Fruit fly (Drosophila melanogaster) whole organism, pupa: ENCODE measurements around the gene CG18731.

Source experiments
- CG10348 ChIP-seq: fragments of 200-800 bp; sonication (Bioruptor generic); IDR thresholded peaks from 2 replicates; pipeline ENCODE4 v1.3.6; 2022; ENCODE audit warnings: missing biosample characterization, missing genetic modification characterization
- CG12605 ChIP-seq: fragments of 200-800 bp; sonication (Bioruptor generic); IDR thresholded peaks from 2 replicates; pipeline ENCODE4 v1.3.6; 2022; ENCODE audit warnings: missing biosample characterization, missing genetic modification characterization
- CG13204 ChIP-seq: fragments of 200-800 bp; sonication (Bioruptor generic); optimal IDR thresholded peaks from 2 replicates; lab custom pipeline; 2018; ENCODE audit warnings: missing biosample characterization, mild to moderate bottlenecking, missing genetic modification characterization, moderate library complexity
- CG14655 ChIP-seq: fragments of 200-800 bp; sonication (Bioruptor generic); optimal IDR thresholded peaks from 3 replicates; lab custom pipeline; 2017; ENCODE audit warnings: mild to moderate bottlenecking, missing biosample characterization, missing genetic modification reagents, missing genetic modification characterization
- CG15710 ChIP-seq: fragments of 200-800 bp; sonication (Bioruptor generic); optimal IDR thresholded peaks from 2 replicates; lab custom pipeline; 2018; ENCODE audit warnings: missing biosample characterization, mild to moderate bottlenecking, missing genetic modification characterization, moderate library complexity
- CG17806 ChIP-seq: fragments of 200-800 bp; sonication (Bioruptor generic); optimal IDR thresholded peaks from 2 replicates; lab custom pipeline; 2018; ENCODE audit warnings: missing biosample characterization, mild to moderate bottlenecking, missing genetic modification characterization, moderate library complexity
- CG32121 ChIP-seq: fragments of 200-800 bp; sonication (Bioruptor generic); IDR thresholded peaks from 2 replicates; pipeline ENCODE4 v1.3.6; 2022; ENCODE audit warnings: missing biosample characterization, missing genetic modification characterization
- CG34367 ChIP-seq: fragments of 200-800 bp; sonication (Bioruptor generic); optimal IDR thresholded peaks from 2 replicates; lab custom pipeline; 2018; ENCODE audit warnings: missing biosample characterization, mild to moderate bottlenecking, missing genetic modification characterization
- CG4496 ChIP-seq: fragments of 200-800 bp; sonication (Bioruptor generic); IDR thresholded peaks from 3 replicates; pipeline ENCODE4 v1.3.6; 2022; ENCODE audit warnings: missing biosample characterization, missing genetic modification characterization
- CG8159 ChIP-seq: fragments of 200-800 bp; sonication (Bioruptor generic); optimal IDR thresholded peaks from 3 replicates; lab custom pipeline; 2018; ENCODE audit warnings: missing biosample characterization, mild to moderate bottlenecking, missing genetic modification characterization, moderate library complexity
- CG8301 ChIP-seq: fragments of 200-800 bp; sonication (Bioruptor generic); optimal IDR thresholded peaks from 2 replicates; lab custom pipeline; 2018; ENCODE audit warnings: missing biosample characterization, mild to moderate bottlenecking, missing genetic modification characterization
- CG9948 ChIP-seq: fragments of 200-800 bp; sonication (Bioruptor generic); optimal IDR thresholded peaks from 2 replicates; lab custom pipeline; 2018; ENCODE audit warnings: missing biosample characterization, mild to moderate bottlenecking, missing genetic modification characterization, moderate library complexity
- D1 ChIP-seq: fragments of 200-800 bp; sonication (Bioruptor generic); optimal IDR thresholded peaks from 2 replicates; lab custom pipeline; 2018; ENCODE audit warnings: missing biosample characterization, mild to moderate bottlenecking, missing genetic modification characterization, moderate library complexity
- EcR ChIP-seq: fragments of 200-800 bp; sonication (Bioruptor generic); optimal IDR thresholded peaks from 3 replicates; lab custom pipeline; 2019; ENCODE audit warnings: missing biosample characterization, missing genetic modification characterization, mild to moderate bottlenecking, moderate library complexity, missing genetic modification reagents
- Ets98B ChIP-seq: fragments of 200-800 bp; sonication (Bioruptor generic); IDR thresholded peaks from 2 replicates; pipeline ENCODE4 v1.3.6; 2022; ENCODE audit warnings: missing biosample characterization, missing genetic modification characterization
- Pif1A ChIP-seq: fragments of 200-800 bp; sonication (Bioruptor generic); optimal IDR thresholded peaks from 3 replicates; lab custom pipeline; 2016; ENCODE audit warnings: missing biosample characterization, missing genetic modification characterization
- Pif1B ChIP-seq: fragments of 200-800 bp; sonication (Bioruptor generic); optimal IDR thresholded peaks from 3 replicates; lab custom pipeline; 2016; ENCODE audit warnings: missing biosample characterization, missing genetic modification characterization
- Snoo ChIP-seq: fragments of 200-800 bp; sonication (Bioruptor generic); optimal IDR thresholded peaks from 3 replicates; lab custom pipeline; 2017; ENCODE audit warnings: missing biosample characterization, mild to moderate bottlenecking, missing genetic modification characterization, inconsistent platforms
- fd96Ca ChIP-seq: fragments of 200-800 bp; sonication (Bioruptor generic); IDR thresholded peaks from 3 replicates; pipeline ENCODE4 v1.3.6; 2022; ENCODE audit warnings: missing biosample characterization, missing genetic modification characterization
- gl ChIP-seq: fragments of 200-800 bp; sonication (Bioruptor generic); optimal IDR thresholded peaks from 2 replicates; lab custom pipeline; 2018; ENCODE audit warnings: missing biosample characterization, mild to moderate bottlenecking, missing genetic modification characterization
- rn ChIP-seq: fragments of 200-800 bp; sonication (Bioruptor generic); IDR thresholded peaks from 2 replicates; pipeline ENCODE4 v1.3.6; 2022; ENCODE audit warnings: missing biosample characterization, missing genetic modification characterization

CG18731 gene

dm6 chr3R:29696359-29696758 lies 28.5 kb upstream of the CG18731 start:
- no peak for TF ChIP-seq gl (tag; lab: Kevin White, UChicago)
- TF ChIP-seq CG34367, result no peak
- no peak for TF ChIP-seq CG4496 (GFP tag; lab: Robert Waterston, UW)
- no peak for TF ChIP-seq fd96Ca (GFP tag; lab: Robert Waterston, UW)
- TF ChIP-seq D1, result no peak
- TF ChIP-seq CG12605 (GFP tag; lab: Robert Waterston, UW), result no peak
- TF ChIP-seq EcR, result no peak
- TF ChIP-seq CG14655, result no peak
- TF ChIP-seq Snoo (tag; lab: Kevin White, UChicago), result no peak
- TF ChIP-seq CG9948 (tag; lab: Kevin White, UChicago), result no peak
- no peak for TF ChIP-seq CG8301 (tag; lab: Kevin White, UChicago)
- TF ChIP-seq rn (GFP tag; lab: Robert Waterston, UW), result no peak
- TF ChIP-seq CG13204, result no peak
- no peak for TF ChIP-seq Ets98B (GFP tag; lab: Robert Waterston, UW)
- TF ChIP-seq Pif1A (GFP tag; lab: Kevin White, UChicago), result no peak
- TF ChIP-seq CG32121 (GFP tag; lab: Robert Waterston, UW), result no peak
- TF ChIP-seq CG15710 (tag; lab: Kevin White, UChicago), result no peak
- no peak for TF ChIP-seq CG17806 (tag; lab: Kevin White, UChicago)
- no peak for TF ChIP-seq CG10348 (GFP tag; lab: Robert Waterston, UW)

dm6 chr3R:29697841-29698240 lies 27.0 kb upstream of the CG18731 start:
- TF ChIP-seq Pif1A (GFP tag; lab: Kevin White, UChicago), result no peak
- no peak for TF ChIP-seq CG32121 (GFP tag; lab: Robert Waterston, UW)
- TF ChIP-seq CG9948 (tag; lab: Kevin White, UChicago), result no peak
- TF ChIP-seq gl (tag; lab: Kevin White, UChicago), result no peak
- TF ChIP-seq fd96Ca (GFP tag; lab: Robert Waterston, UW), result no peak
- no peak for TF ChIP-seq D1
- TF ChIP-seq Ets98B (GFP tag; lab: Robert Waterston, UW), result no peak
- no peak for TF ChIP-seq Pif1B (GFP tag; lab: Kevin White, UChicago)

- no peak for TF ChIP-seq CG8159 (tag; lab: Kevin White, UChicago)
- peak; percentile 39; the same call in 1 of the 3 replicates for TF ChIP-seq CG4496 (GFP tag; lab: Robert Waterston, UW)
- peak; percentile 58; the same call in 1 of the 2 replicates for TF ChIP-seq Ets98B (GFP tag; lab: Robert Waterston, UW)
Observed at dm6 chr3R:29699220-29699619, 25.6 kb upstream of the CG18731 start.

dm6 chr3R:29701739-29702138 lies 23.1 kb upstream of the CG18731 start:
- TF ChIP-seq D1 (no peak), gl (tag; lab: Kevin White, UChicago) (no peak)

dm6 chr3R:29704557-29704956 lies 20.3 kb upstream of the CG18731 start:
- no peak for TF ChIP-seq CG14655
- no peak for TF ChIP-seq CG8159 (tag; lab: Kevin White, UChicago)
- TF ChIP-seq CG32121 (GFP tag; lab: Robert Waterston, UW), result no peak
- TF ChIP-seq Pif1B (GFP tag; lab: Kevin White, UChicago), result no peak
- no peak for TF ChIP-seq D1
- TF ChIP-seq rn (GFP tag; lab: Robert Waterston, UW), result no peak
- no peak for TF ChIP-seq Snoo (tag; lab: Kevin White, UChicago)
- TF ChIP-seq CG12605 (GFP tag; lab: Robert Waterston, UW), result no peak
- TF ChIP-seq Ets98B (GFP tag; lab: Robert Waterston, UW), result no peak
- no peak for TF ChIP-seq CG4496 (GFP tag; lab: Robert Waterston, UW)
- no peak for TF ChIP-seq CG15710 (tag; lab: Kevin White, UChicago)
- no peak for TF ChIP-seq fd96Ca (GFP tag; lab: Robert Waterston, UW)
- TF ChIP-seq CG9948 (tag; lab: Kevin White, UChicago), result no peak
- TF ChIP-seq, all 21 proteins: peak for 0

dm6 chr3R:29705789-29706303 lies 19.0 kb upstream of the CG18731 start:
- TF ChIP-seq CG9948 (tag; lab: Kevin White, UChicago) (no peak), D1 (no peak), rn (GFP tag; lab: Robert Waterston, UW) (no peak), Pif1A (GFP tag; lab: Kevin White, UChicago) (no peak), Ets98B (GFP tag; lab: Robert Waterston, UW) (no peak), CG15710 (tag; lab: Kevin White, UChicago) (no peak), CG8159 (tag; lab: Kevin White, UChicago) (no peak), CG4496 (GFP tag; lab: Robert Waterston, UW) (no peak), CG10348 (GFP tag; lab: Robert Waterston, UW) (no peak), Snoo (tag; lab: Kevin White, UChicago) (no peak), gl (tag; lab: Kevin White, UChicago) (no peak), CG8301 (tag; lab: Kevin White, UChicago) (no peak), CG17806 (tag; lab: Kevin White, UChicago) (no peak), CG13204 (no peak), CG34367 (no peak), CG14655 (no peak), Pif1B (GFP tag; lab: Kevin White, UChicago) (no peak)

- TF ChIP-seq rn (GFP tag; lab: Robert Waterston, UW), result no peak
Observed at dm6 chr3R:29707258-29707657, 17.6 kb upstream of the CG18731 start.
